Worm (Caenorhabditis elegans) whole organism, L4 larva: Measurements from ENCODE around the gene F07F6.4.

Source experiments
- ama-1 ChIP-seq: fragments of 150-350 bp; optimal IDR thresholded peaks from 2 replicates; lab custom pipeline; 2014; ENCODE audit warnings: inconsistent platforms, mixed read lengths
- snpc-4 ChIP-seq: fragments of 150-350 bp; optimal IDR thresholded peaks from 2 replicates; lab custom pipeline; 2014; ENCODE audit warnings: missing biosample characterization, missing genetic modification characterization

- TF ChIP-seq snpc-4 (tag; lab: Kevin White, UChicago), result no peak
- TF ChIP-seq ama-1, result no peak
Observed at ce11 chrII:5393090-5393489, 36.3 kb downstream of the F07F6.4 start, which contains the start of gene brap-2.
